Worm (Caenorhabditis elegans) whole organism, L3 larva: ENCODE results near the gene F13C5.5.

Experiments
- ceh-9 ChIP-seq: sonication (generic microtip); optimal IDR thresholded peaks from 2 replicates; lab custom pipeline; 2018; ENCODE audit warnings: missing biosample characterization, missing genetic modification characterization
- fkh-10 ChIP-seq: sonication (generic microtip); optimal IDR thresholded peaks from 2 replicates; lab custom pipeline; 2017; ENCODE audit warnings: missing biosample characterization, missing genetic modification reagents, missing genetic modification characterization
- fos-1 ChIP-seq: fragments of 150-350 bp; optimal IDR thresholded peaks from 2 replicates; lab custom pipeline; 2014; ENCODE audit warnings: missing biosample characterization, missing genetic modification characterization
- nfya-1 ChIP-seq: sonication (generic microtip); optimal IDR thresholded peaks from 2 replicates; lab custom pipeline; 2017; ENCODE audit warnings: missing genetic modification characterization, mild to moderate bottlenecking, missing compliant biosample characterization, antibody characterized with exemption, moderate library complexity; ENCODE audit not compliant: insufficient read depth
- nhr-237 ChIP-seq: fragments of 150-350 bp; optimal IDR thresholded peaks from 2 replicates; lab custom pipeline; 2014; ENCODE audit warnings: missing biosample characterization, missing genetic modification characterization
- nhr-25 ChIP-seq: sonication (generic microtip); optimal IDR thresholded peaks from 2 replicates; lab custom pipeline; 2017; ENCODE audit warnings: missing biosample characterization, missing genetic modification characterization
- nhr-28 ChIP-seq: fragments of 150-350 bp; optimal IDR thresholded peaks from 2 replicates; lab custom pipeline; 2014; ENCODE audit warnings: missing biosample characterization, missing genetic modification characterization
- nhr-76 ChIP-seq: fragments of 150-350 bp; sonication (generic microtip); optimal IDR thresholded peaks from 5 replicates; lab custom pipeline; 2014; ENCODE audit warnings: missing biosample characterization, missing genetic modification characterization
- pha-4 ChIP-seq: fragments of 150-350 bp; optimal IDR thresholded peaks from 2 replicates; lab custom pipeline; 2014; ENCODE audit warnings: missing biosample characterization, missing genetic modification reagents, missing genetic modification characterization
- snpc-4 ChIP-seq: fragments of 150-350 bp; optimal IDR thresholded peaks from 2 replicates; lab custom pipeline; 2014; ENCODE audit warnings: missing biosample characterization, missing genetic modification characterization
- unc-62 ChIP-seq: fragments of 150-350 bp; sonication (generic microtip); optimal IDR thresholded peaks from 4 replicates; lab custom pipeline; 2014; ENCODE audit warnings: missing biosample characterization, missing genetic modification reagents, missing genetic modification characterization
- zag-1 ChIP-seq: fragments of 150-350 bp; optimal IDR thresholded peaks from 2 replicates; lab custom pipeline; 2014; ENCODE audit warnings: missing biosample characterization, missing genetic modification characterization
- ztf-4 ChIP-seq: fragments of 150-350 bp; optimal IDR thresholded peaks from 2 replicates; lab custom pipeline; 2014; ENCODE audit warnings: missing biosample characterization, missing genetic modification characterization

DNA sequence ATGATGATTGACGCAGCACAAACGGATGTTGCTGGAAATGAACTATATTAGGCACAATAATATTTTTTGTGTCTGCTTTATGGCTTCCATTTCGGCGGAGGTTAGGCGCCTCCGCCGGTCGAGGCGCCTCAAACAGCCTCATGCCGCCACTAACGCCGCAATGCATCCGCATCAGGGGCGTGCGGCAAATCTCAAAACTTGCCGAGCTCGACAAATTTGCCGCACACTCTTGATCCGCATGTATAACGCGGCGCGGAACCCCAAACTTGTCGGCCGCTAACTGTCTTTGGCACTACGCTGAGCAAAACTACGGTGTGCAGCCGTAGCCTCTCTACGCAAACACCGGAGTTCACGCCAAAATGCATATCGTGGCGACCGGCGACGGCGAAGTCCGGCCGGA lies 26.5 kb downstream of the F13C5.5 start:
- TF ChIP-seq snpc-4 (no peak), unc-62 (GFP tag; lab: Kevin White, UChicago) (no peak), nhr-28 (no peak), fos-1 (tag; lab: Kevin White, UChicago) (no peak), zag-1 (no peak), pha-4 (tag; lab: Kevin White, UChicago) (no peak), nhr-25 (no peak), nfya-1 (tag; lab: Kevin White, UChicago) (no peak), ztf-4 (tag; lab: Kevin White, UChicago) (no peak), nhr-76 (tag; lab: Kevin White, UChicago) (no peak), ceh-9 (tag; lab: Kevin White, UChicago) (no peak), nhr-237 (no peak), fkh-10 (no peak)
